Worm (Caenorhabditis elegans): Measurements from ENCODE around the gene hmt-1.

hmt-1 gene

ce11 chrIII:11118107-11118506, 18.3 kb upstream of the hmt-1 start (continued):
- TF ChIP-seq snpc-4 (GFP tag; optimal IDR thresholded peaks at IDR 0.05) (peak; percentile 89), snpc-4 (tag; optimal IDR thresholded peaks at IDR 0.05) (peak; percentile 78 to 97 (median 94)), Y53F4B.3 (GFP tag; IDR thresholded peaks at IDR 0.05) (0 out of 2 replicates have a peak, but pooled peaks have one; percentile 19), ceh-58 (GFP tag; IDR thresholded peaks at IDR 0.05) (0 out of 2 replicates have a peak, but pooled peaks have one; percentile 21), Y56A3A.18 (GFP tag; IDR thresholded peaks at IDR 0.05) (0 out of 2 replicates have a peak, but pooled peaks have one; percentile 56), mcd-1 (GFP tag; IDR thresholded peaks at IDR 0.05) (peak; percentile 72), rcor-1 (GFP tag; IDR thresholded peaks at IDR 0.05) (peak; percentile 83), F33H1.4 (GFP tag; IDR thresholded peaks at IDR 0.05) (peak; percentile 53), nfyb-1 (GFP tag; IDR thresholded peaks at IDR 0.05) (peak; percentile 71), attf-6 (GFP tag; IDR thresholded peaks at IDR 0.05) (peak; percentile 92), ceh-100 (GFP tag; IDR thresholded peaks at IDR 0.05) (peak; percentile 87)

- TF ChIP-seq sptf-2 (GFP tag; optimal IDR thresholded peaks at IDR 0.05) (no peak), C17E4.6 (GFP tag; IDR thresholded peaks at IDR 0.05) (no peak), madf-10 (tag; optimal IDR thresholded peaks at IDR 0.05) (no peak), K12H6.12 (tag; optimal IDR thresholded peaks at IDR 0.05) (no peak), mel-28 (tag; optimal IDR thresholded peaks at IDR 0.05; ENCODE audit: borderline replicate concordance) (no peak), ets-4 (GFP tag; optimal IDR thresholded peaks at IDR 0.05) (no peak), die-1 (tag; optimal IDR thresholded peaks at IDR 0.05) (no peak), aptf-2 (GFP tag; conservative IDR thresholded peaks at IDR 0.05) (no peak), ekl-4 (GFP tag; IDR thresholded peaks at IDR 0.05) (no peak), F37B4.10 (GFP tag; IDR thresholded peaks at IDR 0.05) (no peak), sdz-38 (tag; optimal IDR thresholded peaks at IDR 0.05) (no peak), pbrm-1 (GFP tag; IDR thresholded peaks at IDR 0.05) (no peak), Y56A3A.18 (GFP tag; IDR thresholded peaks at IDR 0.05) (no peak), nfya-2 (GFP tag; IDR thresholded peaks at IDR 0.05) (no peak), cebp-2 (GFP tag; IDR thresholded peaks at IDR 0.05) (no peak)
These were observed 16.2 kb upstream of the hmt-1 start for ce11 chrIII:11115956-11116355.

ce11 chrIII:11113845-11114244, 14.1 kb upstream of the hmt-1 start:
- no peak for TF ChIP-seq tbx-9 (tag; optimal IDR thresholded peaks at IDR 0.05; ENCODE audit: borderline replicate concordance)
- peak; percentile 52 for TF ChIP-seq lsl-1 (GFP tag; optimal IDR thresholded peaks at IDR 0.05)
- TF ChIP-seq lin-54 (GFP tag; optimal IDR thresholded peaks at IDR 0.05) = peak; percentile 1
- TF ChIP-seq F33H1.4 (GFP tag; IDR thresholded peaks at IDR 0.05) = peak; percentile 64
- peak; percentile 40; the same call in 1 of the 2 replicates for TF ChIP-seq madf-6 (GFP tag; IDR thresholded peaks at IDR 0.05)
- no peak for TF ChIP-seq gei-17 (GFP tag; optimal IDR thresholded peaks at IDR 0.05)
- TF ChIP-seq xnd-1 (tag; optimal IDR thresholded peaks at IDR 0.05) = peak; percentile 39
- peak; percentile 24; the same call in 1 of the 2 replicates for TF ChIP-seq D2030.7 (GFP tag; IDR thresholded peaks at IDR 0.05)
- TF ChIP-seq F55B11.4 (tag; optimal IDR thresholded peaks at IDR 0.05; ENCODE audit: borderline replicate concordance, insufficient read depth) = no peak

- TF ChIP-seq Y95B8A.8 (GFP tag; IDR thresholded peaks at IDR 0.05) = no peak
- TF ChIP-seq F57A8.1 (GFP tag; optimal IDR thresholded peaks at IDR 0.05) = no peak
- TF ChIP-seq ZK185.1 (tag; optimal IDR thresholded peaks at IDR 0.05; ENCODE audit: poor library complexity, severe bottlenecking) = no peak
- TF ChIP-seq ama-1 (optimal IDR thresholded peaks at IDR 0.05) = no peak
- TF ChIP-seq ama-1 (GFP tag; optimal IDR thresholded peaks at IDR 0.05) = no peak
- no peak for TF ChIP-seq tlf-1 (GFP tag; optimal IDR thresholded peaks at IDR 0.05)
- 0 out of 2 replicates have a peak, but pooled peaks have one; percentile 15 for TF ChIP-seq rcor-1 (GFP tag; IDR thresholded peaks at IDR 0.05)
- TF ChIP-seq madf-10 (tag; optimal IDR thresholded peaks at IDR 0.05) = peak; percentile 9
- TF ChIP-seq nhr-179 (tag; optimal IDR thresholded peaks at IDR 0.05) = no peak
- peak; percentile 81 for TF ChIP-seq K11D2.4 (GFP tag; IDR thresholded peaks at IDR 0.05)
- no peak for TF ChIP-seq F10E7.11 (tag; optimal IDR thresholded peaks at IDR 0.05)
- peak; percentile 55 for TF ChIP-seq K12H6.12 (tag; optimal IDR thresholded peaks at IDR 0.05)
- peak; percentile 87 for TF ChIP-seq attf-5 (GFP tag; optimal IDR thresholded peaks at IDR 0.05)
- TF ChIP-seq chd-7 (tag; optimal IDR thresholded peaks at IDR 0.05) = no peak
- peak; percentile 51 for TF ChIP-seq ceh-27 (GFP tag; optimal IDR thresholded peaks at IDR 0.05)
- 0 out of 2 replicates have a peak, but pooled peaks have one; percentile 41 for TF ChIP-seq ztf-25 (GFP tag; IDR thresholded peaks at IDR 0.05)
- TF ChIP-seq pbrm-1 (GFP tag; IDR thresholded peaks at IDR 0.05) = peak; percentile 49; the same call in 1 of the 2 replicates
These were observed 13.0 kb upstream of the hmt-1 start for ce11 chrIII:11112718-11113117.
